Fruit fly (Drosophila melanogaster): ENCODE results near the gene SA1.
A peak's percentile ranks its signal among the peaks of the same experiment; 100 is the strongest.

SA1 gene

dm6 chr2L:6945088-6945487, 5.1 kb upstream of the SA1 start, which contains the start of gene Fgop2 (continued):
- TF ChIP-seq CG12659 (GFP tag; optimal IDR thresholded peaks at IDR 0.05) (peak; percentile 26), pho (GFP tag; optimal IDR thresholded peaks at IDR 0.05) (no peak), fd102C (GFP tag; optimal IDR thresholded peaks at IDR 0.05) (no peak), CG6813 (GFP tag; optimal IDR thresholded peaks at IDR 0.05) (no peak), Six4 (GFP tag; optimal IDR thresholded peaks at IDR 0.05) (no peak), danr (GFP tag; IDR thresholded peaks at IDR 0.05) (no peak), aop (GFP tag; IDR thresholded peaks at IDR 0.05) (no peak), CG17612 (GFP tag; IDR thresholded peaks at IDR 0.05) (no peak), Dad (GFP tag; optimal IDR thresholded peaks at IDR 0.05) (no peak), sd (tag; optimal IDR thresholded peaks at IDR 0.05) (no peak), dati (GFP tag; IDR thresholded peaks at IDR 0.05) (no peak), CG6272 (GFP tag; IDR thresholded peaks at IDR 0.05) (no peak), pzg (GFP tag; optimal IDR thresholded peaks at IDR 0.05) (peak; percentile 61), CG8388 (GFP tag; optimal IDR thresholded peaks at IDR 0.05) (no peak), otp (GFP tag; IDR thresholded peaks at IDR 0.05) (no peak), tin (GFP tag; optimal IDR thresholded peaks at IDR 0.05) (no peak), CG9797 (GFP tag; optimal IDR thresholded peaks at IDR 0.05) (peak; percentile 70), p53 (GFP tag; optimal IDR thresholded peaks at IDR 0.05) (no peak), Ada2b (GFP tag; IDR thresholded peaks at IDR 0.05) (no peak), Hsf (GFP tag; optimal IDR thresholded peaks at IDR 0.05) (no peak), CG6689 (GFP tag; IDR thresholded peaks at IDR 0.05) (no peak), CG1792 (GFP tag; optimal IDR thresholded peaks at IDR 0.05) (no peak), Fer2 (tag; optimal IDR thresholded peaks at IDR 0.05) (no peak), seq (GFP tag; IDR thresholded peaks at IDR 0.05) (no peak), abd-A (tag; optimal IDR thresholded peaks at IDR 0.05) (no peak), Bgb (GFP tag; IDR thresholded peaks at IDR 0.05; ENCODE audit: partially characterized antibody) (no peak), Hr3 (GFP tag; optimal IDR thresholded peaks at IDR 0.05) (peak; percentile 36), YL-1 (GFP tag; optimal IDR thresholded peaks at IDR 0.05) (peak; percentile 72), corto (GFP tag; optimal IDR thresholded peaks at IDR 0.05) (no peak), CG3995 (GFP tag; optimal IDR thresholded peaks at IDR 0.05) (no peak), phol (tag; optimal IDR thresholded peaks at IDR 0.05) (peak; percentile 15), cad (GFP tag; optimal IDR thresholded peaks at IDR 0.05) (peak; percentile 31), CG14860 (GFP tag; IDR thresholded peaks at IDR 0.05; ENCODE audit: partially characterized antibody) (no peak), CG14050 (GFP tag; IDR thresholded peaks at IDR 0.05) (no peak), D19B (GFP tag; optimal IDR thresholded peaks at IDR 0.05) (no peak), CG15011 (GFP tag; optimal IDR thresholded peaks at IDR 0.05) (no peak), CG15514 (GFP tag; optimal IDR thresholded peaks at IDR 0.05) (peak; percentile 84), usp (GFP tag; optimal IDR thresholded peaks at IDR 0.05) (no peak), Sry-δ (GFP tag; optimal IDR thresholded peaks at IDR 0.05) (no peak), CG11696 (GFP tag; IDR thresholded peaks at IDR 0.05) (no peak), sc (optimal IDR thresholded peaks at IDR 0.05) (no peak), sc (GFP tag; optimal IDR thresholded peaks at IDR 0.05) (no peak), CG2202 (tag; optimal IDR thresholded peaks at IDR 0.05) (no peak), Mad (GFP tag; optimal IDR thresholded peaks at IDR 0.05) (no peak), klu (GFP tag; IDR thresholded peaks at IDR 0.05) (no peak), CG8765 (GFP tag; IDR thresholded peaks at IDR 0.05) (no peak), NK7.1 (GFP tag; optimal IDR thresholded peaks at IDR 0.05) (no peak), CG1529 (GFP tag; optimal IDR thresholded peaks at IDR 0.05) (no peak), Hey (tag; optimal IDR thresholded peaks at IDR 0.05) (no peak), CG3163 (GFP tag; optimal IDR thresholded peaks at IDR 0.05) (no peak), gcm2 (GFP tag; optimal IDR thresholded peaks at IDR 0.05) (no peak), crp (GFP tag; optimal IDR thresholded peaks at IDR 0.05) (no peak), ssp (GFP tag; IDR thresholded peaks at IDR 0.05) (no peak)

Data from whole organism, embryonic.